Worm (Caenorhabditis elegans): Measurements from ENCODE around the gene Y45F10C.6.

Y45F10C.6 gene

DNA sequence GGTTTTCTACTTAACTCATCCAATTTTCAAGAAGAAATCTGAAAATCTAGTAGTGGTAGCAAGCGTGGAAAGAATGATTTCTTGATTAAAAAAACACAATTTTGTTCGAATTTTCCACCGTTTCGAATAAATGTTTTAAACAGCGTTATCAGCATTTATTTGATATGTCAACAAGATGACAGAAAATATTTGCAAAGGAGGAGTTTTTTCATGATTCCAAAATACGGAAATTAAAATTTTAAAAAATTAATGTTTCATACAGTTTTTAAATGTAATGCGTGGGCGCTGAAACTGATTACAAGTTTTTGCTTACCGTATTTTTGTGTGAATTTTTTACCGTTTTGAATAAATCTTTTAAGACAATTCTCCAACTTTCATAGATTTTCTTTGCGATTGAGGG is 19.5 kb upstream of the Y45F10C.6 start:
- TF ChIP-seq nhr-28 (tag; optimal IDR thresholded peaks at IDR 0.05) (no peak), unc-39 (tag; optimal IDR thresholded peaks at IDR 0.05) (no peak), drap-1 (GFP tag; optimal IDR thresholded peaks at IDR 0.05) (no peak), flh-1 (GFP tag; optimal IDR thresholded peaks at IDR 0.05) (no peak), mls-2 (tag; optimal IDR thresholded peaks at IDR 0.05) (no peak), M03D4.4 (tag; optimal IDR thresholded peaks at IDR 0.05) (no peak), ceh-39 (tag; optimal IDR thresholded peaks at IDR 0.05) (no peak), nhr-76 (tag; optimal IDR thresholded peaks at IDR 0.05) (no peak), mab-5 (tag; optimal IDR thresholded peaks at IDR 0.05) (no peak), sem-2 (GFP tag; optimal IDR thresholded peaks at IDR 0.05) (no peak), ceh-83 (GFP tag; optimal IDR thresholded peaks at IDR 0.05) (no peak), snpc-4 (tag; optimal IDR thresholded peaks at IDR 0.05) (no peak), unc-62 (GFP tag; optimal IDR thresholded peaks at IDR 0.05) (no peak), elt-3 (tag; optimal IDR thresholded peaks at IDR 0.05) (no peak), elt-1 (tag; optimal IDR thresholded peaks at IDR 0.05; ENCODE audit: borderline replicate concordance, insufficient read depth) (no peak), nhr-2 (tag; optimal IDR thresholded peaks at IDR 0.05) (no peak), pha-4 (tag; optimal IDR thresholded peaks at IDR 0.05) (no peak)

DNA sequence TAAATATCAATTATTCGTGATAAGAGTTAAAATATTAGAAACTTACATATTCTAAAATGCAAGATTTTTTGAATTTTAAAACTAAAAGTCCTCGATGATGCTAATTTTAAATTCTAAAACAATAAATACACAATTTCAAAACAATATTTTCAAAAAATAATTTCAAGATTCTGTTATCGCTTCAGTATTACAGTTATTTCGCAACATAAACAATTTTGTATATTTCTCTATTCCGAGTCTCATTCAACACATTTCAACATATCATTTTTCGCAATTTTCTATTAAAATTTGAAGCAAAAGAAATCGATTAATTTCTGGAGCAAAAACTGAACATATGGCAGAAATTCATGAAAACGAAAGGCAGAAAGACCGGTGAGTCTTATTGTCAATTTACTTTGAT is 19.0 kb upstream of the Y45F10C.6 start, which contains the start of gene fbxa-98:
Gene fbxa-98 (plus strand): TSS at position 243 of the 400 bp plus-strand sequence.
- TF ChIP-seq pha-4 (tag; optimal IDR thresholded peaks at IDR 0.05) = no peak
- no peak for TF ChIP-seq elt-3 (tag; optimal IDR thresholded peaks at IDR 0.05)

DNA sequence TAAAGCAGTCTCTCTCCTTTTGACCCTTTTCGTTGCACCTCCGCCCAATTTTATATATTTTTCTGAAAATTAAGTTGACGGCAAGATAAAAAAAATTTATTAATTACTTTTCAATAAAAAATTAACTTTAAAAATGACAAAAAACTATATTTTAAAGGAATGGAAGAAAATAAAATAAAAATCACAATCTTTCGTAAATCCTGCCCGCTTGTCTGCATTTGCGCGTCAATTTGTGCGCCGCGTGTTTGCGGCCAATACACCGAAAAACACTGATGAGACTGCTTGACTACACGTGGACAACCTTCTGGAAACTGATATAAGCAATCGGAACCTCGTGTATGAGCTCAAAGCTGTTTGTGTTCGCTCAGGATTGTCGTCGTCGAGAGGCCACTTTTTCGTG is 15.1 kb upstream of the Y45F10C.6 start, which contains the start of gene C08F11.7:
Gene C08F11.7 (plus strand): TSS at position 301 of the 400 bp plus-strand sequence.
- TF ChIP-seq drap-1 (GFP tag; optimal IDR thresholded peaks at IDR 0.05) (no peak), ces-1 (GFP tag; optimal IDR thresholded peaks at IDR 0.05) (no peak), unc-120 (tag; optimal IDR thresholded peaks at IDR 0.05; ENCODE audit: poor library complexity, severe bottlenecking) (no peak), cnd-1 (tag; optimal IDR thresholded peaks at IDR 0.05) (no peak), lsy-2 (tag; optimal IDR thresholded peaks at IDR 0.05) (no peak), ceh-39 (tag; optimal IDR thresholded peaks at IDR 0.05) (no peak), tbx-8 (GFP tag; optimal IDR thresholded peaks at IDR 0.05) (no peak), mep-1 (tag; optimal IDR thresholded peaks at IDR 0.05) (no peak), elt-1 (tag; optimal IDR thresholded peaks at IDR 0.05; ENCODE audit: borderline replicate concordance, insufficient read depth) (no peak), hlh-1 (tag; optimal IDR thresholded peaks at IDR 0.05) (no peak), bed-3 (GFP tag; optimal IDR thresholded peaks at IDR 0.05) (no peak), lin-32 (GFP tag; optimal IDR thresholded peaks at IDR 0.05) (no peak), mab-5 (tag; optimal IDR thresholded peaks at IDR 0.05) (no peak), nhr-12 (tag; optimal IDR thresholded peaks at IDR 0.05) (no peak), zip-8 (tag; optimal IDR thresholded peaks at IDR 0.05) (no peak)

DNA sequence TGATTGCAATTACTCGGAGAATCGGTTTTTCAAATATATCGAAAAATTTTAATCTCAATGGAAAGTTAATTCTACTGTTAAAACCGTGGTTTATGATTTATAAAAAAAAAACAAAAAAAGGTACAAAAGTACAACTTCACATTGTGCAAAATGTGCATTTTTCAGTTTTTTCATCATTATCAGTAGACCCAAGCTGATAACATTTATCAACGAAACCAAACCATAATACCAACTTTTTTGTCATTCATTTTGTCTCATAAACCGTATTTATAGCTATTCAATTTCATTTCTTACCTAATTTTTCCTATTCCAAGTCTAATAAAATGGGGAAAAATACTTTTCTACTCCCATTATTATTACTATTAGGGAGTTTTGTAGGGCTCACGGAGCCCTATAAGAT is 13.1 kb upstream of the Y45F10C.6 start, which contains the start of gene ugt-22:
Gene ugt-22 (plus strand): TSS at position 234 of the 400 bp plus-strand sequence.
- TF ChIP-seq mls-2 (tag; optimal IDR thresholded peaks at IDR 0.05) = no peak
- TF ChIP-seq lin-13 (tag; optimal IDR thresholded peaks at IDR 0.05) = no peak
- no peak for TF ChIP-seq hlh-1 (tag; optimal IDR thresholded peaks at IDR 0.05)
- TF ChIP-seq nhr-12 (tag; optimal IDR thresholded peaks at IDR 0.05) = no peak
- TF ChIP-seq nhr-28 (tag; optimal IDR thresholded peaks at IDR 0.05) = no peak
- TF ChIP-seq elt-3 (tag; optimal IDR thresholded peaks at IDR 0.05) = no peak
- no peak for TF ChIP-seq bed-3 (GFP tag; optimal IDR thresholded peaks at IDR 0.05)
- TF ChIP-seq ztf-11 (tag; optimal IDR thresholded peaks at IDR 0.05) = no peak
- TF ChIP-seq ces-1 (GFP tag; optimal IDR thresholded peaks at IDR 0.05) = no peak
- TF ChIP-seq zip-8 (tag; optimal IDR thresholded peaks at IDR 0.05) = no peak
- TF ChIP-seq ceh-83 (GFP tag; optimal IDR thresholded peaks at IDR 0.05) = no peak
- no peak for TF ChIP-seq nhr-237 (tag; optimal IDR thresholded peaks at IDR 0.05)
- TF ChIP-seq ham-2 (GFP tag; optimal IDR thresholded peaks at IDR 0.05) = no peak
- TF ChIP-seq sptf-1 (tag; optimal IDR thresholded peaks at IDR 0.05) = no peak
- no peak for TF ChIP-seq sem-2 (GFP tag; optimal IDR thresholded peaks at IDR 0.05)
- TF ChIP-seq unc-120 (tag; optimal IDR thresholded peaks at IDR 0.05; ENCODE audit: poor library complexity, severe bottlenecking) = no peak
- no peak for TF ChIP-seq snpc-4 (tag; optimal IDR thresholded peaks at IDR 0.05)
- TF ChIP-seq nhr-2 (tag; optimal IDR thresholded peaks at IDR 0.05) = no peak

Data from whole organism, mixed stage, embryonic.